Fruit fly (Drosophila melanogaster): Measurements from ENCODE around the gene Nmd3.

DNA sequence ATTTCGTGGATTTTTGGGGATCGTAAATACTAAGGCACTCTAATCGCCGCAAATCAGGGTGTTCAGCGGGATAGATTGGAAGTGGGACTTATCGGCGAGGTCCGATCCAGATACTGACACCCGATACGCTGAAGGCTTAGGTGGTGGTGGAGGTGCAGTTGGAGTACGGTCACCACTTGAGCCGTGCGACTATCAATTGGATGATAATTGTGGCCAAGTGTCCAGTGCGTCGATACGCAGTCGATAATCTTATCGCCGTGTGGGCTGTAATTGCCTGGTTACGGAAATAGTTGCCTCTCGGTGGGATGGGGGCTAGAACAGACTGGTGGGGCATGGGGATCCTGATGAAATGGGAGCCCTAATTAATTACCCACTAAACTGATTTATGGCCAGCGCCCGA, 14.8 kb upstream of the Nmd3 start:
- TF ChIP-seq CG15710 (tag; optimal IDR thresholded peaks at IDR 0.05): no peak
- no peak for TF ChIP-seq CG12605 (GFP tag; IDR thresholded peaks at IDR 0.05)
- no peak for TF ChIP-seq EcR (GFP tag; optimal IDR thresholded peaks at IDR 0.05)
- TF ChIP-seq Ets98B (GFP tag; IDR thresholded peaks at IDR 0.05): no peak
- no peak for TF ChIP-seq CG10348 (GFP tag; IDR thresholded peaks at IDR 0.05)
- TF ChIP-seq CG17806 (tag; optimal IDR thresholded peaks at IDR 0.05): no peak
- TF ChIP-seq rn (GFP tag; IDR thresholded peaks at IDR 0.05): no peak
- TF ChIP-seq CG34367 (tag; optimal IDR thresholded peaks at IDR 0.05): no peak
- TF ChIP-seq Pif1A (GFP tag; optimal IDR thresholded peaks at IDR 0.05): no peak
- no peak for TF ChIP-seq CG32121 (GFP tag; IDR thresholded peaks at IDR 0.05)
- TF ChIP-seq CG9948 (tag; optimal IDR thresholded peaks at IDR 0.05): no peak
- no peak for TF ChIP-seq CG4496 (GFP tag; IDR thresholded peaks at IDR 0.05)

Data from whole organism, pupa.